Fruit fly (Drosophila melanogaster) whole organism, embryonic: ENCODE data around the gene CG31775.

Source experiments
- BEAF-32 ChIP-seq: fragments of 200-800 bp; sonication (Bioruptor generic); optimal IDR thresholded peaks from 3 replicates; lab custom pipeline; 2017; ENCODE audit warnings: missing biosample characterization, missing genetic modification characterization, mild to moderate bottlenecking, moderate library complexity, missing genetic modification reagents
- CG11456 ChIP-seq: fragments of 200-800 bp; sonication (Bioruptor generic); IDR thresholded peaks from 3 replicates; pipeline ENCODE4 v1.3.6; 2022; ENCODE audit warnings: missing biosample characterization, missing genetic modification characterization
- CG12071 ChIP-seq: fragments of 200-800 bp; sonication (Bioruptor generic); optimal IDR thresholded peaks from 3 replicates; lab custom pipeline; 2018; ENCODE audit warnings: missing biosample characterization, mild to moderate bottlenecking, missing genetic modification characterization
- CG12942 ChIP-seq: fragments of 200-800 bp; sonication (Bioruptor generic); optimal IDR thresholded peaks from 3 replicates; lab custom pipeline; 2016; ENCODE audit warnings: missing biosample characterization, missing genetic modification characterization
- CG13624 ChIP-seq: fragments of 200-800 bp; sonication (Bioruptor generic); optimal IDR thresholded peaks from 2 replicates; lab custom pipeline; 2016; ENCODE audit warnings: missing biosample characterization, missing genetic modification characterization
- CG1529 ChIP-seq: fragments of 200-800 bp; sonication (Bioruptor generic); optimal IDR thresholded peaks from 3 replicates; lab custom pipeline; 2018; ENCODE audit warnings: missing biosample characterization, missing genetic modification characterization
- CG15696 ChIP-seq: fragments of 200-800 bp; sonication (Bioruptor generic); optimal IDR thresholded peaks from 2 replicates; lab custom pipeline; 2019; ENCODE audit warnings: missing biosample characterization, mild to moderate bottlenecking, missing genetic modification characterization, moderate library complexity
- CG16813 ChIP-seq: fragments of 200-800 bp; sonication (Bioruptor generic); IDR thresholded peaks from 3 replicates; pipeline ENCODE4 v1.3.6; 2022; ENCODE audit warnings: missing biosample characterization, missing genetic modification characterization; ENCODE audit not compliant: partially characterized antibody
- CG17802 ChIP-seq: fragments of 200-800 bp; sonication (Bioruptor generic); optimal IDR thresholded peaks from 2 replicates; lab custom pipeline; 2018; ENCODE audit warnings: missing biosample characterization, mild to moderate bottlenecking, missing genetic modification characterization, moderate library complexity
- CG17829 ChIP-seq: fragments of 200-800 bp; optimal IDR thresholded peaks from 2 replicates; lab custom pipeline; 2019; ENCODE audit warnings: missing biosample characterization, mild to moderate bottlenecking, missing genetic modification characterization, moderate library complexity
- CG1832 ChIP-seq: fragments of 200-800 bp; sonication (Bioruptor generic); optimal IDR thresholded peaks from 2 replicates; lab custom pipeline; 2017; ENCODE audit warnings: missing biosample characterization, mild to moderate bottlenecking, missing genetic modification characterization, inconsistent platforms
- CG18476 ChIP-seq: fragments of 200-800 bp; sonication (Bioruptor generic); optimal IDR thresholded peaks from 2 replicates; lab custom pipeline; 2016; ENCODE audit warnings: missing biosample characterization, mild to moderate bottlenecking, missing genetic modification characterization
- CG2120 ChIP-seq: fragments of 200-800 bp; sonication (Bioruptor generic); optimal IDR thresholded peaks from 3 replicates; lab custom pipeline; 2016; ENCODE audit warnings: missing biosample characterization, missing genetic modification characterization
- CG2712 ChIP-seq: fragments of 200-800 bp; optimal IDR thresholded peaks from 3 replicates; lab custom pipeline; 2019; ENCODE audit warnings: missing biosample characterization, mild to moderate bottlenecking, missing genetic modification characterization, moderate library complexity
- CG30403 ChIP-seq: fragments of 200-800 bp; sonication (Bioruptor generic); optimal IDR thresholded peaks from 3 replicates; lab custom pipeline; 2016; ENCODE audit warnings: missing biosample characterization, missing genetic modification characterization
- CG33557 ChIP-seq: fragments of 200-800 bp; sonication (Bioruptor generic); optimal IDR thresholded peaks from 2 replicates; lab custom pipeline; 2019; ENCODE audit warnings: missing biosample characterization, mild to moderate bottlenecking, missing genetic modification characterization, moderate library complexity
- CG34224 ChIP-seq: fragments of 200-800 bp; sonication (Bioruptor generic); IDR thresholded peaks from 3 replicates; pipeline ENCODE4 v1.3.6; 2022; ENCODE audit warnings: missing biosample characterization, missing genetic modification characterization; ENCODE audit not compliant: partially characterized antibody
- CG4617 ChIP-seq: fragments of 200-800 bp; sonication (Bioruptor generic); optimal IDR thresholded peaks from 3 replicates; lab custom pipeline; 2016; ENCODE audit warnings: missing biosample characterization, missing genetic modification characterization, borderline replicate concordance
- CG5180 ChIP-seq: fragments of 200-800 bp; sonication (Bioruptor generic); optimal IDR thresholded peaks from 3 replicates; lab custom pipeline; 2017; ENCODE audit warnings: missing biosample characterization, missing genetic modification characterization, mild to moderate bottlenecking, moderate library complexity, missing genetic modification reagents
- CG5953 ChIP-seq: fragments of 200-800 bp; sonication (Bioruptor generic); IDR thresholded peaks from 2 replicates; pipeline ENCODE4 v1.3.6; 2022; ENCODE audit warnings: missing biosample characterization, missing genetic modification characterization
- CG7745 ChIP-seq: fragments of 200-800 bp; sonication (Bioruptor generic); optimal IDR thresholded peaks from 2 replicates; lab custom pipeline; 2018; ENCODE audit warnings: missing biosample characterization, mild to moderate bottlenecking, missing genetic modification characterization, moderate library complexity
- E2f1 ChIP-seq: fragments of 200-800 bp; sonication (Bioruptor generic); IDR thresholded peaks from 2 replicates; pipeline ENCODE4 v1.3.6; 2022; ENCODE audit warnings: missing biosample characterization, missing genetic modification characterization
- Elba2 ChIP-seq: fragments of 200-800 bp; sonication (Bioruptor generic); optimal IDR thresholded peaks from 3 replicates; lab custom pipeline; 2016; ENCODE audit warnings: missing biosample characterization, missing genetic modification characterization
- H15 ChIP-seq: fragments of 200-800 bp; sonication (Bioruptor generic); IDR thresholded peaks from 3 replicates; pipeline ENCODE4 v1.3.6; 2022; ENCODE audit warnings: missing biosample characterization, missing genetic modification characterization
- Hr3 ChIP-seq: fragments of 200-800 bp; sonication (Bioruptor generic); optimal IDR thresholded peaks from 3 replicates; lab custom pipeline; 2016; ENCODE audit warnings: missing biosample characterization, missing genetic modification characterization
- NfI ChIP-seq: fragments of 200-800 bp; sonication (Bioruptor generic); optimal IDR thresholded peaks from 3 replicates; lab custom pipeline; 2018; ENCODE audit warnings: missing biosample characterization, mild to moderate bottlenecking, missing genetic modification characterization, moderate library complexity
- Ravus ChIP-seq: fragments of 200-800 bp; sonication (Bioruptor generic); IDR thresholded peaks from 2 replicates; pipeline ENCODE4 v1.3.6; 2022; ENCODE audit warnings: missing biosample characterization, missing genetic modification characterization
- Rfx ChIP-seq: fragments of 200-800 bp; sonication (Bioruptor generic); IDR thresholded peaks from 2 replicates; pipeline ENCODE4 v1.3.6; 2022; ENCODE audit warnings: missing biosample characterization, missing genetic modification characterization
- Rx ChIP-seq: fragments of 200-800 bp; sonication (Bioruptor generic); IDR thresholded peaks from 2 replicates; pipeline ENCODE4 v1.3.6; 2022; ENCODE audit warnings: missing biosample characterization, missing genetic modification characterization
- Six4 ChIP-seq: fragments of 200-800 bp; sonication (Bioruptor generic); optimal IDR thresholded peaks from 2 replicates; lab custom pipeline; 2016; ENCODE audit warnings: missing biosample characterization, missing genetic modification characterization
- Sox100B ChIP-seq: fragments of 200-800 bp; sonication (Bioruptor generic); optimal IDR thresholded peaks from 3 replicates; lab custom pipeline; 2018; ENCODE audit warnings: missing biosample characterization, mild to moderate bottlenecking, missing genetic modification characterization
- Sry-δ ChIP-seq: fragments of 200-800 bp; sonication (Bioruptor generic); optimal IDR thresholded peaks from 2 replicates; lab custom pipeline; 2016; ENCODE audit warnings: missing biosample characterization, missing genetic modification characterization
- Ssrp ChIP-seq: fragments of 200-800 bp; sonication (Bioruptor generic); optimal IDR thresholded peaks from 2 replicates; lab custom pipeline; 2018; ENCODE audit warnings: missing biosample characterization, mild to moderate bottlenecking, missing genetic modification characterization, moderate library complexity
- amos ChIP-seq: fragments of 200-800 bp; sonication (Bioruptor generic); IDR thresholded peaks from 2 replicates; pipeline ENCODE4 v1.3.6; 2022; ENCODE audit warnings: missing biosample characterization, missing genetic modification characterization; ENCODE audit not compliant: partially characterized antibody
- bsh ChIP-seq, 2 experiments: fragments of 200-800 bp; sonication (Bioruptor generic); optimal IDR thresholded peaks; 2 replicates each; lab custom pipeline; 2017 to 2018; ENCODE audit warnings: mild to moderate bottlenecking in 2 of 2, missing biosample characterization in 2 of 2, missing genetic modification characterization in 2 of 2, moderate library complexity in 1 of 2
- cad ChIP-seq: fragments of >200 bp; optimal IDR thresholded peaks from 2 replicates; lab custom pipeline; 2017; ENCODE audit warnings: missing biosample characterization, missing genetic modification characterization
- dysf ChIP-seq: fragments of 200-800 bp; sonication (Bioruptor generic); IDR thresholded peaks from 3 replicates; pipeline ENCODE4 v1.3.6; 2022; ENCODE audit warnings: missing biosample characterization, missing genetic modification characterization
- gce ChIP-seq: fragments of 200-800 bp; sonication (Bioruptor generic); IDR thresholded peaks from 3 replicates; pipeline ENCODE4 v1.3.6; 2022; ENCODE audit warnings: missing biosample characterization, missing genetic modification characterization
- gem ChIP-seq: fragments of 200-800 bp; sonication (Bioruptor generic); optimal IDR thresholded peaks from 2 replicates; lab custom pipeline; 2019; ENCODE audit warnings: missing biosample characterization, mild to moderate bottlenecking, missing genetic modification characterization, moderate library complexity
- gsb ChIP-seq: fragments of 200-800 bp; sonication (Bioruptor generic); IDR thresholded peaks from 2 replicates; pipeline ENCODE4 v1.3.6; 2022; ENCODE audit warnings: missing biosample characterization, missing genetic modification characterization
- gt ChIP-seq: fragments of 200-800 bp; sonication (Bioruptor generic); IDR thresholded peaks from 2 replicates; pipeline ENCODE4 v1.3.6; 2022; ENCODE audit warnings: missing biosample characterization, missing genetic modification characterization
- ind ChIP-seq: fragments of 200-800 bp; sonication (Bioruptor generic); optimal IDR thresholded peaks from 3 replicates; lab custom pipeline; 2016; ENCODE audit warnings: missing biosample characterization, missing genetic modification characterization
- ken ChIP-seq: fragments of 200-800 bp; sonication (Bioruptor generic); IDR thresholded peaks from 3 replicates; pipeline ENCODE4 v1.3.6; 2022; ENCODE audit warnings: missing biosample characterization, missing genetic modification characterization
- lbe ChIP-seq: fragments of 200-800 bp; sonication (Bioruptor generic); optimal IDR thresholded peaks from 2 replicates; lab custom pipeline; 2016; ENCODE audit warnings: missing biosample characterization, mild to moderate bottlenecking, missing genetic modification characterization
- mam ChIP-seq: fragments of 200-800 bp; sonication (Bioruptor generic); optimal IDR thresholded peaks from 3 replicates; lab custom pipeline; 2016; ENCODE audit warnings: missing biosample characterization, missing genetic modification characterization
- nau ChIP-seq: fragments of 200-800 bp; sonication (Bioruptor generic); optimal IDR thresholded peaks from 3 replicates; lab custom pipeline; 2017; ENCODE audit warnings: missing biosample characterization, mild to moderate bottlenecking, missing genetic modification characterization, missing genetic modification reagents
- phol ChIP-seq: fragments of 200-800 bp; sonication (Bioruptor generic); optimal IDR thresholded peaks from 3 replicates; lab custom pipeline; 2018; ENCODE audit warnings: missing biosample characterization, mild to moderate bottlenecking, missing genetic modification characterization, moderate library complexity
- ranshi ChIP-seq: fragments of 200-800 bp; sonication (Bioruptor generic); IDR thresholded peaks from 2 replicates; pipeline ENCODE4 v1.3.6; 2022; ENCODE audit warnings: missing biosample characterization, missing genetic modification characterization
- tgo ChIP-seq: fragments of 200-800 bp; sonication (Bioruptor generic); IDR thresholded peaks from 3 replicates; pipeline ENCODE4 v1.3.6; 2022; ENCODE audit warnings: missing biosample characterization, missing genetic modification characterization
- tx ChIP-seq: fragments of 200-800 bp; sonication (Bioruptor generic); optimal IDR thresholded peaks from 2 replicates; lab custom pipeline; 2016; ENCODE audit warnings: missing biosample characterization, missing genetic modification characterization
- unc-4 ChIP-seq: fragments of 200-800 bp; sonication (Bioruptor generic); IDR thresholded peaks from 2 replicates; pipeline ENCODE4 v1.3.6; 2022; ENCODE audit warnings: missing biosample characterization, missing genetic modification characterization; ENCODE audit not compliant: partially characterized antibody

CG31775 gene

DNA sequence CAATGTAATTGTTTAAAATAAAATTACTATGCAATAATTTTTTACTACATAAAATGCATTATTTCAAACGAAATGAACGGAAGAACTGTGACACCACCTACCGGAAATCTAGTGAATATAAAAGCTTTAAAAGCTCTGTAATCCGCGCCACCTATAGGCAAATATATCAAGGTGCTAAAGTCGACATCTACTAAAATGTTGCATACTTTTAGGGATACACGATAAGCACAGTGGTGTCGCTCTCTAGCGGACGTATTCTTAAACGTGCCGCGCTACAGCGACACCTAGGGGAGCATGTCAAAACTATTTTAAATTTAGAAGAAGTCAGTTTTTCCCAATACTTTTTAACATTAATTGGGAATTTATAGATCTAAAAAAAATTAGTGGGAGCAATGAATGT is 31.4 kb downstream of the CG31775 start (continued):
- TF ChIP-seq CG34224 (GFP tag; lab: Robert Waterston, UW) (no peak), gem (tag; lab: Kevin White, UChicago) (peak; percentile 69), CG7745 (tag; lab: Kevin White, UChicago) (no peak), mam (GFP tag; lab: Kevin White, UChicago) (peak; percentile 69), tgo (peak; percentile 68), CG2120 (peak; percentile 66), CG12942 (GFP tag; lab: Kevin White, UChicago) (peak; percentile 37), gt (GFP tag; lab: Robert Waterston, UW) (peak; percentile 25; the same call in 1 of the 2 replicates), ranshi (peak; percentile 52), gsb (peak; percentile 58), CG4617 (GFP tag; lab: Kevin White, UChicago) (peak; percentile 38), phol (tag; lab: Kevin White, UChicago) (peak; percentile 55), ind (GFP tag; lab: Kevin White, UChicago) (peak; percentile 74), Elba2 (GFP tag; lab: Kevin White, UChicago) (peak; percentile 56), cad (GFP tag; lab: Kevin White, UChicago) (no peak), dysf (GFP tag; lab: Robert Waterston, UW) (peak; percentile 81), Sox100B (GFP tag; lab: Kevin White, UChicago) (no peak), CG13624 (GFP tag; lab: Kevin White, UChicago) (peak; percentile 76), CG30403 (GFP tag; lab: Kevin White, UChicago) (peak; percentile 74), Rfx (GFP tag; lab: Robert Waterston, UW) (peak; percentile 87), lbe (no peak), CG18476 (peak; percentile 12), tx (GFP tag; lab: Kevin White, UChicago) (peak; percentile 39), CG33557 (no peak), CG5953 (GFP tag; lab: Robert Waterston, UW) (peak; percentile 57), Hr3 (GFP tag; lab: Kevin White, UChicago) (peak; percentile 61), CG16813 (GFP tag; lab: Robert Waterston, UW) (no peak), CG1529 (GFP tag; lab: Kevin White, UChicago) (no peak), CG15696 (tag; lab: Kevin White, UChicago) (peak; percentile 86), CG17829 (peak; percentile 89), Sry-δ (GFP tag; lab: Kevin White, UChicago) (peak; percentile 50), CG11456 (peak; percentile 97), CG5180 (GFP tag; lab: Kevin White, UChicago) (peak; percentile 31), Rx (GFP tag; lab: Robert Waterston, UW) (peak; percentile 65), CG2712 (tag; lab: Kevin White, UChicago) (peak; percentile 78), unc-4 (GFP tag; lab: Robert Waterston, UW) (no peak), bsh (GFP tag; optimal IDR thresholded peaks at IDR 0.05; lab: Kevin White, UChicago) (peak in 1 of 2 experiments; percentile 30), Ssrp (peak; percentile 9), H15 (GFP tag; lab: Robert Waterston, UW) (peak; percentile 30; the same call in 2 of the 3 replicates), BEAF-32 (GFP tag; lab: Kevin White, UChicago) (no peak), NfI (GFP tag; lab: Kevin White, UChicago) (peak; percentile 81), gce (GFP tag; lab: Robert Waterston, UW) (no peak), nau (GFP tag; lab: Kevin White, UChicago) (peak; percentile 59), amos (GFP tag; lab: Robert Waterston, UW) (no peak; the same call in 1 of the 2 replicates), E2f1 (peak; percentile 68), ken (GFP tag; lab: Robert Waterston, UW) (no peak; the same call in 2 of the 3 replicates), Six4 (GFP tag; lab: Kevin White, UChicago) (peak; percentile 51), CG17802 (tag; lab: Kevin White, UChicago) (peak; percentile 45), CG1832 (GFP tag; lab: Kevin White, UChicago) (no peak), Ravus (GFP tag; lab: Robert Waterston, UW) (no peak), CG12071 (GFP tag; lab: Kevin White, UChicago) (peak; percentile 50)
